Fruit fly (Drosophila melanogaster) Kc167 (cell line): ENCODE measurements around the gene CG43273.

Experiments
- Myc ChIP-seq: fragments of >200 bp; optimal IDR thresholded peaks from 2 replicates; lab custom pipeline; 2017; ENCODE audit warnings: missing external identifiers
- h ChIP-seq: fragments of >200 bp; optimal IDR thresholded peaks from 3 replicates; lab custom pipeline; 2018; ENCODE audit warnings: missing external identifiers
- insv ChIP-seq: fragments of >200 bp; optimal IDR thresholded peaks from 3 replicates; lab custom pipeline; 2018; ENCODE audit warnings: missing external identifiers
- psq ChIP-seq: fragments of >200 bp; optimal IDR thresholded peaks from 2 replicates; lab custom pipeline; 2017; ENCODE audit warnings: missing external identifiers

- TF ChIP-seq Myc (lab: Kevin White, UChicago) (no peak), insv (lab: Kevin White, UChicago) (no peak), h (no peak), psq (no peak)
Measured at dm6 chr3R:24845148-24845547, 15.0 kb downstream of the CG43273 start.
